Fruit fly (Drosophila melanogaster) whole organism, embryonic: Measurements from ENCODE around the gene CG7556.
A peak's percentile ranks its signal among the peaks of the same experiment; 100 is the strongest.

ENCODE experiments used
- Abd-B ChIP-seq: fragments of 200-800 bp; sonication (Bioruptor generic); optimal IDR thresholded peaks from 2 replicates; lab custom pipeline; 2018; ENCODE audit warnings: missing biosample characterization, mild to moderate bottlenecking, missing genetic modification characterization, moderate library complexity
- Blimp-1 ChIP-seq: fragments of 200-800 bp; sonication (Bioruptor generic); optimal IDR thresholded peaks from 3 replicates; lab custom pipeline; 2018; ENCODE audit warnings: missing biosample characterization, missing genetic modification characterization, mild to moderate bottlenecking, moderate library complexity, missing genetic modification reagents
- CG11247 ChIP-seq: fragments of 200-800 bp; sonication (Bioruptor generic); IDR thresholded peaks from 2 replicates; pipeline ENCODE4 v1.3.6; 2022; ENCODE audit warnings: missing biosample characterization, missing genetic modification characterization
- CG11504 ChIP-seq: fragments of 200-800 bp; sonication (Bioruptor generic); optimal IDR thresholded peaks from 3 replicates; lab custom pipeline; 2019; ENCODE audit warnings: missing biosample characterization, mild to moderate bottlenecking, missing genetic modification characterization, moderate library complexity
- CG11695 ChIP-seq: fragments of 200-800 bp; sonication (Bioruptor generic); IDR thresholded peaks from 3 replicates; pipeline ENCODE4 v1.3.6; 2022; ENCODE audit warnings: missing biosample characterization, missing genetic modification characterization
- CG12744 ChIP-seq: fragments of 200-800 bp; sonication (Bioruptor generic); optimal IDR thresholded peaks from 2 replicates; lab custom pipeline; 2016; ENCODE audit warnings: missing biosample characterization, missing genetic modification characterization
- CG13296 ChIP-seq: fragments of 200-800 bp; sonication (Bioruptor generic); optimal IDR thresholded peaks from 3 replicates; lab custom pipeline; 2018; ENCODE audit warnings: missing biosample characterization, mild to moderate bottlenecking, missing genetic modification characterization
- CG13894 ChIP-seq: fragments of 200-800 bp; sonication (Bioruptor generic); optimal IDR thresholded peaks from 3 replicates; lab custom pipeline; 2018; ENCODE audit warnings: missing biosample characterization, mild to moderate bottlenecking, missing genetic modification characterization, moderate library complexity
- CG15011 ChIP-seq: fragments of 200-800 bp; sonication (Bioruptor generic); optimal IDR thresholded peaks from 3 replicates; lab custom pipeline; 2018; ENCODE audit warnings: missing biosample characterization, mild to moderate bottlenecking, missing genetic modification characterization
- CG1529 ChIP-seq: fragments of 200-800 bp; sonication (Bioruptor generic); optimal IDR thresholded peaks from 3 replicates; lab custom pipeline; 2018; ENCODE audit warnings: missing biosample characterization, missing genetic modification characterization
- CG15514 ChIP-seq: fragments of 200-800 bp; sonication (Bioruptor generic); optimal IDR thresholded peaks from 3 replicates; lab custom pipeline; 2017; ENCODE audit warnings: missing biosample characterization, missing genetic modification characterization, mild to moderate bottlenecking, moderate library complexity, missing genetic modification reagents
- CG1602 ChIP-seq: fragments of 200-800 bp; sonication (Bioruptor generic); optimal IDR thresholded peaks from 3 replicates; lab custom pipeline; 2016; ENCODE audit warnings: missing biosample characterization, missing genetic modification characterization
- CG17328 ChIP-seq: fragments of 200-800 bp; sonication (Bioruptor generic); IDR thresholded peaks from 2 replicates; pipeline ENCODE4 v1.3.6; 2022; ENCODE audit warnings: missing biosample characterization, missing genetic modification characterization
- CG17568 ChIP-seq: fragments of 200-800 bp; sonication (Bioruptor generic); optimal IDR thresholded peaks from 2 replicates; lab custom pipeline; 2018; ENCODE audit warnings: missing biosample characterization, mild to moderate bottlenecking, missing genetic modification characterization, moderate library complexity
- CG2116 ChIP-seq: fragments of 200-800 bp; sonication (Bioruptor generic); optimal IDR thresholded peaks from 3 replicates; lab custom pipeline; 2018; ENCODE audit warnings: missing biosample characterization, mild to moderate bottlenecking, missing genetic modification characterization
- CG2202 ChIP-seq: fragments of 200-800 bp; sonication (Bioruptor generic); optimal IDR thresholded peaks from 2 replicates; lab custom pipeline; 2018; ENCODE audit warnings: missing biosample characterization, mild to moderate bottlenecking, missing genetic modification characterization
- CG33213 ChIP-seq: fragments of 200-800 bp; sonication (Bioruptor generic); optimal IDR thresholded peaks from 3 replicates; lab custom pipeline; 2016; ENCODE audit warnings: missing biosample characterization, missing genetic modification characterization
- CG3407 ChIP-seq: fragments of 200-800 bp; sonication (Bioruptor generic); optimal IDR thresholded peaks from 2 replicates; lab custom pipeline; 2018; ENCODE audit warnings: missing biosample characterization, mild to moderate bottlenecking, missing genetic modification characterization
- CG5953 ChIP-seq: fragments of 200-800 bp; sonication (Bioruptor generic); IDR thresholded peaks from 2 replicates; pipeline ENCODE4 v1.3.6; 2022; ENCODE audit warnings: missing biosample characterization, missing genetic modification characterization
- CG7556 ChIP-seq: fragments of 200-800 bp; sonication (Bioruptor generic); optimal IDR thresholded peaks from 2 replicates; lab custom pipeline; 2017; ENCODE audit warnings: missing biosample characterization, mild to moderate bottlenecking, missing genetic modification characterization
- CG9609 ChIP-seq: fragments of 200-800 bp; sonication (Bioruptor generic); optimal IDR thresholded peaks from 3 replicates; lab custom pipeline; 2016; ENCODE audit warnings: missing biosample characterization, missing genetic modification characterization
- CG9797 ChIP-seq: fragments of 200-800 bp; sonication (Bioruptor generic); optimal IDR thresholded peaks from 3 replicates; lab custom pipeline; 2018; ENCODE audit warnings: missing biosample characterization, mild to moderate bottlenecking, missing genetic modification characterization
- CG9817 ChIP-seq: fragments of 200-800 bp; sonication (Bioruptor generic); optimal IDR thresholded peaks from 2 replicates; lab custom pipeline; 2018; ENCODE audit warnings: missing biosample characterization, mild to moderate bottlenecking, missing genetic modification characterization, moderate library complexity
- Camta ChIP-seq: fragments of 200-800 bp; sonication (Bioruptor generic); optimal IDR thresholded peaks from 2 replicates; lab custom pipeline; 2016; ENCODE audit warnings: missing biosample characterization, missing genetic modification characterization
- Chrac-16 ChIP-seq: fragments of 200-800 bp; sonication (Bioruptor generic); optimal IDR thresholded peaks from 3 replicates; lab custom pipeline; 2016; ENCODE audit warnings: missing biosample characterization, missing genetic modification characterization
- Dip3 ChIP-seq: fragments of 200-800 bp; sonication (Bioruptor generic); optimal IDR thresholded peaks from 3 replicates; lab custom pipeline; 2016; ENCODE audit warnings: missing biosample characterization, missing genetic modification characterization
- E2f1 ChIP-seq: fragments of 200-800 bp; sonication (Bioruptor generic); IDR thresholded peaks from 2 replicates; pipeline ENCODE4 v1.3.6; 2022; ENCODE audit warnings: missing biosample characterization, missing genetic modification characterization
- Hr51 ChIP-seq, 2 experiments: fragments of 200-800 bp; sonication (Bioruptor generic); optimal IDR thresholded peaks; 2 replicates in 1 of 2; 3 replicates in 1 of 2; lab custom pipeline; 2016 to 2018; ENCODE audit warnings: missing biosample characterization in 2 of 2, missing genetic modification characterization in 2 of 2, mild to moderate bottlenecking in 1 of 2, moderate library complexity in 1 of 2
- Med ChIP-seq: fragments of 200-800 bp; sonication (Bioruptor generic); peaks from one replicate; lab custom pipeline; 2016; ENCODE audit warnings: missing biosample characterization, missing genetic modification characterization, mild to moderate bottlenecking, inconsistent platforms, moderate library complexity
- PHDP ChIP-seq: fragments of 200-800 bp; sonication (Bioruptor generic); optimal IDR thresholded peaks from 3 replicates; lab custom pipeline; 2018; ENCODE audit warnings: missing biosample characterization, mild to moderate bottlenecking, missing genetic modification characterization, moderate library complexity
- Pdp1 ChIP-seq, 2 experiments: fragments of 200-800 bp; sonication (Bioruptor generic); optimal IDR thresholded peaks; 3 replicates each; lab custom pipeline; 2016; ENCODE audit warnings: missing biosample characterization in 2 of 2, missing genetic modification characterization in 2 of 2, mild to moderate bottlenecking in 1 of 2, moderate library complexity in 1 of 2
- Ptx1 ChIP-seq: fragments of 200-800 bp; sonication (Bioruptor generic); IDR thresholded peaks from 2 replicates; pipeline ENCODE4 v1.3.6; 2022; ENCODE audit warnings: missing biosample characterization, missing genetic modification characterization
- Ravus ChIP-seq: fragments of 200-800 bp; sonication (Bioruptor generic); IDR thresholded peaks from 2 replicates; pipeline ENCODE4 v1.3.6; 2022; ENCODE audit warnings: missing biosample characterization, missing genetic modification characterization
- Rfx ChIP-seq: fragments of 200-800 bp; sonication (Bioruptor generic); IDR thresholded peaks from 2 replicates; pipeline ENCODE4 v1.3.6; 2022; ENCODE audit warnings: missing biosample characterization, missing genetic modification characterization
- Sox100B ChIP-seq: fragments of 200-800 bp; sonication (Bioruptor generic); optimal IDR thresholded peaks from 3 replicates; lab custom pipeline; 2018; ENCODE audit warnings: missing biosample characterization, mild to moderate bottlenecking, missing genetic modification characterization
- Sox102F ChIP-seq: fragments of 200-800 bp; sonication (Bioruptor generic); optimal IDR thresholded peaks from 2 replicates; lab custom pipeline; 2018; ENCODE audit warnings: missing biosample characterization, mild to moderate bottlenecking, missing genetic modification characterization, moderate library complexity
- ab ChIP-seq: fragments of 200-800 bp; sonication (Bioruptor generic); optimal IDR thresholded peaks from 2 replicates; lab custom pipeline; 2016; ENCODE audit warnings: missing biosample characterization, missing genetic modification characterization
- cad ChIP-seq: fragments of >200 bp; optimal IDR thresholded peaks from 2 replicates; lab custom pipeline; 2017; ENCODE audit warnings: missing biosample characterization, missing genetic modification characterization
- chif ChIP-seq, 2 experiments: fragments of 200-800 bp; sonication (Bioruptor generic); optimal IDR thresholded peaks; 3 replicates each; lab custom pipeline; 2016; ENCODE audit warnings: missing biosample characterization in 2 of 2, missing genetic modification characterization in 2 of 2
- dysf ChIP-seq: fragments of 200-800 bp; sonication (Bioruptor generic); IDR thresholded peaks from 3 replicates; pipeline ENCODE4 v1.3.6; 2022; ENCODE audit warnings: missing biosample characterization, missing genetic modification characterization
- eve ChIP-seq, 2 experiments: fragments of >200 bp; optimal IDR thresholded peaks; 2 replicates each; lab custom pipeline; 2017; ENCODE audit warnings: missing biosample characterization in 2 of 2, missing genetic modification characterization in 2 of 2
- ewg ChIP-seq: fragments of 200-800 bp; sonication (Bioruptor generic); optimal IDR thresholded peaks from 3 replicates; lab custom pipeline; 2017; ENCODE audit warnings: mild to moderate bottlenecking, missing biosample characterization, missing genetic modification reagents, missing genetic modification characterization
- gsb-n ChIP-seq: fragments of 200-800 bp; sonication (Bioruptor generic); optimal IDR thresholded peaks from 3 replicates; lab custom pipeline; 2018; ENCODE audit warnings: missing biosample characterization, mild to moderate bottlenecking, missing genetic modification characterization
- mld ChIP-seq: fragments of 200-800 bp; sonication (Bioruptor generic); IDR thresholded peaks from 3 replicates; pipeline ENCODE4 v1.3.6; 2022; ENCODE audit warnings: missing biosample characterization, missing genetic modification characterization; ENCODE audit not compliant: partially characterized antibody
- ranshi ChIP-seq: fragments of 200-800 bp; sonication (Bioruptor generic); IDR thresholded peaks from 2 replicates; pipeline ENCODE4 v1.3.6; 2022; ENCODE audit warnings: missing biosample characterization, missing genetic modification characterization
- row ChIP-seq: fragments of 200-800 bp; sonication (Bioruptor generic); IDR thresholded peaks from 3 replicates; pipeline ENCODE4 v1.3.6; 2022; ENCODE audit warnings: missing biosample characterization, missing genetic modification characterization
- seq ChIP-seq: fragments of 200-800 bp; sonication (Bioruptor generic); IDR thresholded peaks from 2 replicates; pipeline ENCODE4 v1.3.6; 2022; ENCODE audit warnings: missing biosample characterization, missing genetic modification characterization
- tio ChIP-seq: fragments of 200-800 bp; sonication (Bioruptor generic); optimal IDR thresholded peaks from 2 replicates; lab custom pipeline; 2017; ENCODE audit warnings: missing biosample characterization, missing genetic modification characterization, inconsistent platforms

Gene CG7556

DNA sequence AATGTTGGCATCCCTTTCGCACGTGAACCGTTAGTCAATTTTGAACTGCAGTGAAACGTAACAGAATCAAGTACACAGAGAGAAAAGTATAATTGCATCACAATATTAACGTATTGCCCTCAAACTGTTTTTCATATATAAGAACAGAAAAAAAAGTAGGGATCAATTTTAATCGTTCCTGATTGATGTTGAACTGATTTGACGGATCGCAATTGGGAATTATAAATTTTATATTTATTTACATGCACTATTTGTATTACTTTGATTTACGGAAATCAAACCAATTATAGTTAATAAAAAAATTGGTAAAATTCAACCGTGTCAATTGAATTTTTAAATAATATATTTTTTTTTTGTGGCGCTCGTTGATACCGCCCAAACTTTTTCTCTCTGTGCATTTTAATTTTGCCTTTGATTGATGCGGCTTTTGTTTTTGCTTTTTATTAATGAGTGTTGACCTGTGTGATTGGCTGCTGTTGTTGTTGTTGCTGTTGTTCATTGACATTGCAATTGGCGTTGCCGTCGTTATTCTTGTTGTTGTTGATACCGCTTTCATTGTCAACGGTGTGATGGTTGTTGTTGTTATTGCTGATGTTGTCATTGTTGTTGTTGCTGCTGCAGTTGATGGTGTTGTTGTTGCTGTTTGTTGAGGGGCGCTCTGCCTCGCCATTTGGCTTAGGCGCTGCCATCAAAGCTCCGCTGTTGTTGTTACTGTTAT, 26.9 kb downstream of the CG7556 start:
- TF ChIP-seq CG17328 (GFP tag; lab: Robert Waterston, UW) (0 out of 2 replicates have a peak, but pooled peaks have one; percentile 28), CG5953 (GFP tag; lab: Robert Waterston, UW) (no peak), CG1602 (GFP tag; lab: Kevin White, UChicago) (peak; percentile 56), chif (GFP tag; optimal IDR thresholded peaks at IDR 0.05; lab: Kevin White, UChicago) (peak in 1 of 2 experiments; percentile 34), dysf (GFP tag; lab: Robert Waterston, UW) (peak; percentile 61), CG2116 (GFP tag; lab: Kevin White, UChicago) (peak; percentile 2), CG15514 (GFP tag; lab: Kevin White, UChicago) (peak; percentile 1), Chrac-16 (GFP tag; lab: Kevin White, UChicago) (peak; percentile 37), Sox102F (GFP tag; lab: Kevin White, UChicago) (peak; percentile 77), Med (GFP tag; lab: Kevin White, UChicago) (peak; percentile 67), E2f1 (GFP tag; lab: Robert Waterston, UW) (peak; percentile 39; the same call in 1 of the 2 replicates), eve (GFP tag; optimal IDR thresholded peaks at IDR 0.05; lab: Kevin White, UChicago) (peak in 1 of 2 experiments; percentile 77), CG9817 (tag; lab: Kevin White, UChicago) (peak; percentile 34), CG12744 (GFP tag; lab: Kevin White, UChicago) (no peak), Rfx (GFP tag; lab: Robert Waterston, UW) (peak; percentile 4; the same call in 1 of the 2 replicates), CG1529 (peak; percentile 36), Dip3 (no peak), Pdp1 (GFP tag; optimal IDR thresholded peaks at IDR 0.05; lab: Kevin White, UChicago) (peak in 1 of 2 experiments; percentile 16), ewg (GFP tag; lab: Kevin White, UChicago) (peak; percentile 54), CG9797 (GFP tag; lab: Kevin White, UChicago) (no peak), CG13894 (tag; lab: Kevin White, UChicago) (no peak), CG17568 (GFP tag; lab: Kevin White, UChicago) (no peak), PHDP (tag; lab: Kevin White, UChicago) (peak; percentile 57), gsb-n (peak; percentile 62), CG7556 (peak; percentile 57), tio (peak; percentile 70), CG11695 (GFP tag; lab: Robert Waterston, UW) (peak; percentile 40; the same call in 1 of the 3 replicates), ranshi (GFP tag; lab: Robert Waterston, UW) (peak; percentile 45; the same call in 1 of the 2 replicates), seq (GFP tag; lab: Robert Waterston, UW) (0 out of 2 replicates have a peak, but pooled peaks have one; percentile 15), CG9609 (GFP tag; lab: Kevin White, UChicago) (no peak), CG15011 (GFP tag; lab: Kevin White, UChicago) (no peak), Sox100B (GFP tag; lab: Kevin White, UChicago) (peak; percentile 76), CG33213 (GFP tag; lab: Kevin White, UChicago) (no peak), mld (GFP tag; lab: Robert Waterston, UW) (no peak), cad (GFP tag; lab: Kevin White, UChicago) (no peak), Blimp-1 (GFP tag; lab: Kevin White, UChicago) (peak; percentile 66), CG2202 (peak; percentile 17), CG3407 (peak; percentile 49), Abd-B (GFP tag; lab: Kevin White, UChicago) (peak; percentile 28), CG11504 (peak; percentile 83), Camta (GFP tag; lab: Kevin White, UChicago) (peak; percentile 6), Hr51 (GFP tag; optimal IDR thresholded peaks at IDR 0.05; lab: Kevin White, UChicago) (peak in 1 of 2 experiments; percentile 79), Ptx1 (GFP tag; lab: Robert Waterston, UW) (peak; percentile 64), row (GFP tag; lab: Robert Waterston, UW) (peak; percentile 61), CG13296 (peak; percentile 21), ab (GFP tag; lab: Kevin White, UChicago) (no peak), Ravus (no peak), CG11247 (GFP tag; lab: Robert Waterston, UW) (0 out of 2 replicates have a peak, but pooled peaks have one; percentile 19)
